Fruit fly (Drosophila melanogaster): ENCODE measurements around the gene frc.

The frc gene

dm6 chr3L:17474711-17475451, 41.9 kb upstream of the frc start, which contains the start of the genes UQCR-Q and CG46525 (continued):
- TF ChIP-seq CG34224 (GFP tag; IDR thresholded peaks at IDR 0.05; ENCODE audit: partially characterized antibody), result no peak
- no peak for TF ChIP-seq CG2678 (tag; optimal IDR thresholded peaks at IDR 0.05)
- no peak for TF ChIP-seq CG4424 (GFP tag; optimal IDR thresholded peaks at IDR 0.05)
- TF ChIP-seq CoRest (tag; optimal IDR thresholded peaks at IDR 0.05), result peak; percentile 46
- peak; percentile 93 for TF ChIP-seq CG9797 (GFP tag; optimal IDR thresholded peaks at IDR 0.05)
- no peak for TF ChIP-seq pfk (GFP tag; optimal IDR thresholded peaks at IDR 0.05)
- TF ChIP-seq Opbp (GFP tag; IDR thresholded peaks at IDR 0.05; ENCODE audit: partially characterized antibody), result no peak; the same call in 2 of the 3 replicates
- TF ChIP-seq NC2β (GFP tag; optimal IDR thresholded peaks at IDR 0.05), result no peak
- TF ChIP-seq Myb (GFP tag; optimal IDR thresholded peaks at IDR 0.05), result peak; percentile 68
- TF ChIP-seq Bteb2 (GFP tag; optimal IDR thresholded peaks at IDR 0.05), result no peak
- TF ChIP-seq CG8281 (tag; optimal IDR thresholded peaks at IDR 0.05), result no peak
- peak; percentile 47 for TF ChIP-seq Sry-δ (GFP tag; optimal IDR thresholded peaks at IDR 0.05)
- TF ChIP-seq bigmax (GFP tag; optimal IDR thresholded peaks at IDR 0.05), result peak; percentile 66
- TF ChIP-seq CG9437 (GFP tag; optimal IDR thresholded peaks at IDR 0.05), result no peak
- no peak for TF ChIP-seq CG10959 (GFP tag; IDR thresholded peaks at IDR 0.05)
- no peak for TF ChIP-seq klu (GFP tag; IDR thresholded peaks at IDR 0.05)
- no peak for TF ChIP-seq CG15696 (tag; optimal IDR thresholded peaks at IDR 0.05)
- TF ChIP-seq slp2 (GFP tag; optimal IDR thresholded peaks at IDR 0.05), result no peak
- no peak for TF ChIP-seq CG12155 (GFP tag; optimal IDR thresholded peaks at IDR 0.05)
- no peak for TF ChIP-seq Asciz (GFP tag; optimal IDR thresholded peaks at IDR 0.05)
- no peak for TF ChIP-seq sc (optimal IDR thresholded peaks at IDR 0.05)
- no peak for TF ChIP-seq sc (GFP tag; optimal IDR thresholded peaks at IDR 0.05)
- TF ChIP-seq CG3407 (GFP tag; optimal IDR thresholded peaks at IDR 0.05), result no peak
- no peak for TF ChIP-seq CG12299 (tag; optimal IDR thresholded peaks at IDR 0.05)
- TF ChIP-seq CG11085 (GFP tag; IDR thresholded peaks at IDR 0.05), result no peak
- no peak for TF ChIP-seq NC2α (GFP tag; optimal IDR thresholded peaks at IDR 0.05)
- no peak for TF ChIP-seq tap (tag; optimal IDR thresholded peaks at IDR 0.05)
- no peak for TF ChIP-seq CG32767 (GFP tag; IDR thresholded peaks at IDR 0.05)
- peak; percentile 46 for TF ChIP-seq sens (GFP tag)
- no peak for TF ChIP-seq nau (GFP tag; optimal IDR thresholded peaks at IDR 0.05)
- TF ChIP-seq bab2 (GFP tag; optimal IDR thresholded peaks at IDR 0.05), result no peak
- TF ChIP-seq chinmo (GFP tag; IDR thresholded peaks at IDR 0.05; ENCODE audit: partially characterized antibody), result peak; percentile 33; the same call in 1 of the 4 replicates
- no peak for TF ChIP-seq CG30431 (GFP tag; optimal IDR thresholded peaks at IDR 0.05)
- TF ChIP-seq CG2199 (GFP tag; IDR thresholded peaks at IDR 0.05), result no peak
- TF ChIP-seq Atf-2 (GFP tag; optimal IDR thresholded peaks at IDR 0.05), result no peak
- no peak for TF ChIP-seq chm (GFP tag; IDR thresholded peaks at IDR 0.05)
- TF ChIP-seq CG8944 (GFP tag; optimal IDR thresholded peaks at IDR 0.05), result no peak
- TF ChIP-seq Lhr (GFP tag; optimal IDR thresholded peaks at IDR 0.05), result peak; percentile 97
- TF ChIP-seq az2 (GFP tag; optimal IDR thresholded peaks at IDR 0.05), result no peak
- no peak for TF ChIP-seq CG1647 (GFP tag; optimal IDR thresholded peaks at IDR 0.05)
- TF ChIP-seq amos (GFP tag; IDR thresholded peaks at IDR 0.05; ENCODE audit: partially characterized antibody), result peak; percentile 50; the same call in 1 of the 2 replicates
- TF ChIP-seq rib (GFP tag; IDR thresholded peaks at IDR 0.05), result no peak
- TF ChIP-seq wdn (GFP tag; IDR thresholded peaks at IDR 0.05), result no peak
- no peak for TF ChIP-seq CG7839 (tag; optimal IDR thresholded peaks at IDR 0.05)
- TF ChIP-seq PHDP (tag; optimal IDR thresholded peaks at IDR 0.05), result no peak
- TF ChIP-seq gcm2 (GFP tag; optimal IDR thresholded peaks at IDR 0.05), result no peak
- no peak for TF ChIP-seq dmrt99B (tag; optimal IDR thresholded peaks at IDR 0.05)
- peak; percentile 59 for TF ChIP-seq B-H2 (GFP tag; optimal IDR thresholded peaks at IDR 0.05)
- no peak for TF ChIP-seq CG1602 (GFP tag; optimal IDR thresholded peaks at IDR 0.05)
- TF ChIP-seq pzg (GFP tag; optimal IDR thresholded peaks at IDR 0.05), result peak; percentile 97
